Fruit fly (Drosophila melanogaster): Measurements from ENCODE around the gene Oatp30B.

The Oatp30B gene

DNA sequence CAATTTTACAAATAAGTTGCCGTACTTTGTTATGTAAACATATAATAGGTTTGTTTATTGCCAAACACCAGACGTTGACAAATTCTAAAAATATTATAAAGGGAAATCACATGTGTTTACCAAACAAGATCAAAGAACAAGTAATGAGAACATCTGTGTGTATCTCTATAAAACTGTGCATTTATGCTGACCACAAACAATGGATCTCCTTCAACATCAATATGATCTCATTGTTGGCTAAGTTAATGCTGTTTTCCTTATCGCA is 22.1 kb upstream of the Oatp30B start:
- no peak for TF ChIP-seq psq (optimal IDR thresholded peaks at IDR 0.05)
- TF ChIP-seq Myc (optimal IDR thresholded peaks at IDR 0.05), result no peak
- TF ChIP-seq insv (optimal IDR thresholded peaks at IDR 0.05), result no peak
- no peak for TF ChIP-seq Sin3A (optimal IDR thresholded peaks at IDR 0.05)
- TF ChIP-seq h (optimal IDR thresholded peaks at IDR 0.05), result no peak
- TF ChIP-seq ttk (optimal IDR thresholded peaks at IDR 0.05), result no peak

DNA sequence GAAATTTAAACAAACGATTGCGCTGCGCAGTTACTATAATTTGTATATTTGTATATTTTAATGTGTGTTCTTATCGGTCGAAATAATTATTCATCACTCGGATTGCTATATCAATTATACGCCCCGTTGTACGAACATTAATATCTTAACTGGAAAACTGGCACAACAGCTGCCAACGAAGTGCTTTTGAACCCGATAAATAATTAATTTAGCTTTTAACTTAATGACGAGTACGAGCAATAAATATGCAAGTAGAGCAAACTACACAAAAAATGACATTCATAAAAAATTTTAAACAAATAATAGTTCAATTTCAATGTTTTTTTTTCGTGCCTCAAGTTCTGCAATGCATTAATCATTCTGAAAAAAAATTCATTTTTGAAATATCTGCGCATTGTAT is 20.6 kb upstream of the Oatp30B start:
- TF ChIP-seq psq (optimal IDR thresholded peaks at IDR 0.05) (no peak), ttk (optimal IDR thresholded peaks at IDR 0.05) (no peak), h (optimal IDR thresholded peaks at IDR 0.05) (no peak), Myc (optimal IDR thresholded peaks at IDR 0.05) (no peak), insv (optimal IDR thresholded peaks at IDR 0.05) (no peak), Sin3A (optimal IDR thresholded peaks at IDR 0.05) (no peak)

DNA sequence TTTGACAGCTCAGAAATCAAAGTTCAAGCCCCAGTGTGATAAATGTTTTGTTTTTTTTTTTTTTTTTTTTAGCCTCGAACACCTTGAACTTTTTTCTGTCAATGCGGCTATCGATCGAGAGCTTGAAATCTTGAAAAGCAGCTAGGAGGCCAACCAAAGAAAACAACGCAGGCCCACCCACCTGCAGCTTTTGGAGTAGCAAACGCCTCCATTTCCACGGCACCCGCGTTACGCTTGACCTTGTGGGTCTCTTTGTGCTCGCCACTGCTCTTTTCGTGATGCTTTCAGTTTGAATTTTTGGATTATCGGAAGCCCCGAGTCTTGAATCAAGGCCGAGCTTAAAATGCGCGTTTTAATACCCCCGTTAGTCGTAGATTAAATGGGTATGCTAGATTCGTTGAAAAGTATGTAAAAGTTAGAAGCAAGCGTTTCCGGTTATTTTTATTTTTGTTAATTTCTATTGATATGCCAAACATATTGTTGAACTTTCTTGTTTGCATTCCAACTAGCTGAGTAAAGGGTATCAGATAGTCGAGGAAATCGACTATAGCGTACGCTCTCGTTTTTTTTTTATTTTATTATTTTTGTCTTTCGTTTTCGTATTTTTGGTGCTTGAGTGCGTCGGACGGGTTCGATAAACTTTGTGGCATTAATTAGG is 18.1 kb upstream of the Oatp30B start:
- TF ChIP-seq Sin3A (optimal IDR thresholded peaks at IDR 0.05), result no peak
- TF ChIP-seq insv (optimal IDR thresholded peaks at IDR 0.05), result no peak
- TF ChIP-seq ttk (optimal IDR thresholded peaks at IDR 0.05), result no peak
- TF ChIP-seq h (optimal IDR thresholded peaks at IDR 0.05), result no peak
- TF ChIP-seq Myc (optimal IDR thresholded peaks at IDR 0.05), result no peak
- no peak for TF ChIP-seq psq (optimal IDR thresholded peaks at IDR 0.05)

DNA sequence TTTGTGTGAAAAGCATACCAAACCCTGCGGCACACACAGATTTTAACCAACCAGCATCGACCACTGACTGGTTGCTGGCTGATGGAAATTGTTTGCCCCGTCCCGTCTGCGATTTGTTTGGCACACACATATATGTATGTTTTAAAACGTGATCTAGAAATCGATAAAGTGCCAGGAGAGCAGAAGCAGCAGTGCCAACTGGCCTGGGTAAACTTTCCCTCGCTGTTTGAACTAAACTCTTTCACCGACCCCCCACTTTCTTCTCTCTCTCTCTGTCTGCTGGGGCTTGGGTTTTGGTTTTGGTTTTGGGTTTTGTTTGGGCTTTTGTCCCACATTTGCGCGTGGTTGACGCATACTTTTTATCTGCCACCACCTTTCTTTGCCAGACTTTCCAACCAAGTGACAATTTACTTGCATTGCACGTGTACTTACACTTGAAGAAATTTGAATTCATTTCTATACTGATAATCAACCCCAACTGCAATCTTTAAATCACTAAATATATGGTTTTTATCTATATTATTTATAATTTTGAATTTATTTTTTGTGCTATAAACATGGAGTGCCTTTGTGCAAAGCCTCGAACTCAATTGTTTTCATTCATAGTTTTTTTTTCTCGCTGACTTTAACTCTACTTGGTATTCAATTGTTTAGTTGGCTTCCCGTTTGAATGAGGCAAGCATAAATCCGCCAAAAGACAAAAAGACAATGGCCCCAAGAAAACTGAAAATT is 15.5 kb upstream of the Oatp30B start:
- TF ChIP-seq ttk (optimal IDR thresholded peaks at IDR 0.05) (no peak), Sin3A (optimal IDR thresholded peaks at IDR 0.05) (no peak)

dm6 chr2L:9506535-9507036 is 14.4 kb upstream of the Oatp30B start:
- no peak for TF ChIP-seq h (optimal IDR thresholded peaks at IDR 0.05)

- TF ChIP-seq h (optimal IDR thresholded peaks at IDR 0.05) (no peak), psq (optimal IDR thresholded peaks at IDR 0.05) (no peak), Sin3A (optimal IDR thresholded peaks at IDR 0.05) (no peak), ttk (optimal IDR thresholded peaks at IDR 0.05) (no peak), Myc (optimal IDR thresholded peaks at IDR 0.05) (no peak), insv (optimal IDR thresholded peaks at IDR 0.05) (no peak)
Observed at dm6 chr2L:9508547-9509197, 12.3 kb upstream of the Oatp30B start.

DNA sequence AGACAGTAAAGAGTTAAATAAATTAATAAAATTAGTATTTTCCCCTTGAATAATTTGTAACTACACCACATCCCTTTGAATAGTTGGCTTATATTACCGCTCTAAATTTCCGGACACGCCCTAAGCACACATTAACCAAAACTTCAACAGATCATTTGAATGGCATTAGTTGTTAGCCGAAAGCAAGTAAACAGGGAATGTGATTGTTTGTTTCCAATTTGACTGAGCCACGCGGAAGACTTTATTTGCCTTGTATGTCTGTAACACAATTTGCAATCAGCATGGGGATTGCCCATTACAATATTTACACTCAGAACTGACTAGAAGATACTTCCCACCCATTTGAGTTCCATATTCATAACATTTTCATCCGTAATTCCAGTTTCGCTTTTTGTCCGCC is 11.4 kb upstream of the Oatp30B start:
- TF ChIP-seq Myc (optimal IDR thresholded peaks at IDR 0.05) (no peak), ttk (optimal IDR thresholded peaks at IDR 0.05) (no peak), insv (optimal IDR thresholded peaks at IDR 0.05) (no peak), Sin3A (optimal IDR thresholded peaks at IDR 0.05) (no peak), psq (optimal IDR thresholded peaks at IDR 0.05) (no peak), h (optimal IDR thresholded peaks at IDR 0.05) (no peak)

DNA sequence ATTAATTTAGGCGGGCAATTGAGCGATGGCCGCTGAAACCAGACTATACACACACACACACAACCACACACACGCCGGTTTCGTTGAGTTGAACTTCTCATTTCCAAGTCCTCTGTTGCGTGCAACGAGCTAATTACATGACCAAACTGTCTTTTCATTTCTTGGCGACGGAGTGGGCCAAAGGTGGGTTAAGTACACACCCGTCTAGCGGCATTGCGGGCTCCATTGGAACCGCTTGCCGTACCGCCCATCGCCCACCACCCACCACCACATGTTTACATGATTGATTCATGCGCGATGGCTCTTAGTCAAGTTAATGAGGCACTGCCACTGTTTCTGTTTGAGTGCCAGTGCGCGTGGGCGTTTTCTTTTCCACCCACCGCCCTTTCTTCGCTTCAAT is 10.6 kb upstream of the Oatp30B start:
- TF ChIP-seq ttk (optimal IDR thresholded peaks at IDR 0.05), result no peak
- no peak for TF ChIP-seq psq (optimal IDR thresholded peaks at IDR 0.05)
- no peak for TF ChIP-seq Myc (optimal IDR thresholded peaks at IDR 0.05)
- TF ChIP-seq h (optimal IDR thresholded peaks at IDR 0.05), result no peak
- no peak for TF ChIP-seq Sin3A (optimal IDR thresholded peaks at IDR 0.05)
- TF ChIP-seq insv (optimal IDR thresholded peaks at IDR 0.05), result no peak

dm6 chr2L:9512401-9513198 is 8.4 kb upstream of the Oatp30B start:
- TF ChIP-seq ttk (optimal IDR thresholded peaks at IDR 0.05), result no peak

- no peak for TF ChIP-seq ttk (optimal IDR thresholded peaks at IDR 0.05)
- no peak for TF ChIP-seq insv (optimal IDR thresholded peaks at IDR 0.05)
- TF ChIP-seq psq (optimal IDR thresholded peaks at IDR 0.05), result no peak
- no peak for TF ChIP-seq h (optimal IDR thresholded peaks at IDR 0.05)
- TF ChIP-seq Sin3A (optimal IDR thresholded peaks at IDR 0.05), result no peak
- no peak for TF ChIP-seq Myc (optimal IDR thresholded peaks at IDR 0.05)
Observed at dm6 chr2L:9513771-9514170, 7.2 kb upstream of the Oatp30B start.

DNA sequence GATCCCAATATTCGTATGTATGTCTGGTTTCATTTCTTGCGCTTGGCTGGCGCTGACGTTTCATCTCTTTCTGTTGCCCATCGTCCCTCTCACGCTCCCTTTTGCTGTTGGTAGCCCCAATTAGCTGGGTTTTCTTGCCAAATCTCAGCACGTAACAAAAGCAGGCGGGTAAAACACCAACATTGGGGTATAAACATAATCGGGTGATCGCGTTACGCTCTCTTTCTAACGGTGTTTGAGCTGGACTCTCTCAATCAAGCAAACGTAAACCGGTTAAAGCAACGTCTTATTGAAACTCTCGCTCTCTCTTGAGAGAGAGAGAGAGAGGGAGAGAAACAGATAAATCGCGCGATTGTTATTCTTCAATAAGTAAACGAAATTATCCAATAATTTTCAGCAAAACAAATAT is 1.8 kb downstream of the Oatp30B start:
- TF ChIP-seq h (optimal IDR thresholded peaks at IDR 0.05), result no peak
- TF ChIP-seq insv (optimal IDR thresholded peaks at IDR 0.05), result no peak
- no peak for TF ChIP-seq ttk (optimal IDR thresholded peaks at IDR 0.05)
- no peak for TF ChIP-seq Myc (optimal IDR thresholded peaks at IDR 0.05)
- no peak for TF ChIP-seq Sin3A (optimal IDR thresholded peaks at IDR 0.05)
- no peak for TF ChIP-seq psq (optimal IDR thresholded peaks at IDR 0.05)

DNA sequence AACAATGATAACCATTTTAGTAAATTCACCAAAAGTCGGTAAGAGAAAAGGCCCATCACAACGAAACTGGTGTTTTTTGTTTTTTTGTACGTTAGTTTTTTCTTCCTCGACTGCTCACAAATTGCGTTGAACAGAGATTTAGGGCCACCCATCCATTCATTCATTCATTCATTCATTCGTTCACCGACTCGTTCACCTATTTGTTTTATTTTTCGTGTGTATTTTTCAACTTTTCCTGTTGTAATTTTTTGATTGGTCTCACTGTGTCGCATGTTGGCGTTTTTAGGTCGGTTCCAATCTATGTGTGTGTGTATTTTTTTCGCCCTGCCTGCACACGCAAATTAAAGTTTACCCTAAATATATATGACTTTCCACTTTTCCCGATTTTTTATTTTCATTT is 3.9 kb downstream of the Oatp30B start:
- TF ChIP-seq psq (optimal IDR thresholded peaks at IDR 0.05), result no peak
